Fruit fly (Drosophila melanogaster) whole organism, embryonic: Measurements from ENCODE around the gene Pits.

Source experiments
- BtbVII ChIP-seq: fragments of 200-800 bp; sonication (Bioruptor generic); optimal IDR thresholded peaks from 3 replicates; lab custom pipeline; 2017; ENCODE audit warnings: missing biosample characterization, mild to moderate bottlenecking, missing genetic modification characterization
- CG10274 ChIP-seq: fragments of 200-800 bp; sonication (Bioruptor generic); optimal IDR thresholded peaks from 3 replicates; lab custom pipeline; 2017; ENCODE audit warnings: missing biosample characterization, mild to moderate bottlenecking, missing genetic modification characterization
- CG10565 ChIP-seq: fragments of 200-800 bp; sonication (Bioruptor generic); optimal IDR thresholded peaks from 3 replicates; lab custom pipeline; 2016; ENCODE audit warnings: missing biosample characterization, mild to moderate bottlenecking, missing genetic modification characterization
- CG10979 ChIP-seq: fragments of 200-800 bp; sonication (Bioruptor generic); optimal IDR thresholded peaks from 2 replicates; lab custom pipeline; 2018; ENCODE audit warnings: missing biosample characterization, mild to moderate bottlenecking, missing genetic modification characterization, moderate library complexity
- CG11085 ChIP-seq: fragments of 200-800 bp; sonication (Bioruptor generic); IDR thresholded peaks from 2 replicates; pipeline ENCODE4 v1.3.6; 2022; ENCODE audit warnings: missing biosample characterization, missing genetic modification characterization
- CG15479 ChIP-seq: fragments of 200-800 bp; sonication (Bioruptor generic); optimal IDR thresholded peaks from 3 replicates; lab custom pipeline; 2019; ENCODE audit warnings: missing biosample characterization, mild to moderate bottlenecking, missing genetic modification characterization, moderate library complexity
- CG15601 ChIP-seq: fragments of 200-800 bp; sonication (Bioruptor generic); optimal IDR thresholded peaks from 3 replicates; lab custom pipeline; 2019; ENCODE audit warnings: missing biosample characterization, mild to moderate bottlenecking, missing genetic modification characterization, moderate library complexity
- CG17912 ChIP-seq: fragments of 200-800 bp; sonication (Bioruptor generic); optimal IDR thresholded peaks from 2 replicates; lab custom pipeline; 2018; ENCODE audit warnings: missing biosample characterization, mild to moderate bottlenecking, missing genetic modification characterization
- CG18476 ChIP-seq: fragments of 200-800 bp; sonication (Bioruptor generic); optimal IDR thresholded peaks from 2 replicates; lab custom pipeline; 2016; ENCODE audit warnings: missing biosample characterization, mild to moderate bottlenecking, missing genetic modification characterization
- CG18764 ChIP-seq: fragments of 200-800 bp; sonication (Bioruptor generic); optimal IDR thresholded peaks from 3 replicates; lab custom pipeline; 2016; ENCODE audit warnings: missing biosample characterization, missing genetic modification characterization
- CG2129 ChIP-seq: fragments of 200-800 bp; sonication (Bioruptor generic); IDR thresholded peaks from 2 replicates; pipeline ENCODE4 v1.3.6; 2022; ENCODE audit warnings: missing biosample characterization, missing genetic modification characterization; ENCODE audit not compliant: partially characterized antibody
- CG30403 ChIP-seq: fragments of 200-800 bp; sonication (Bioruptor generic); optimal IDR thresholded peaks from 3 replicates; lab custom pipeline; 2016; ENCODE audit warnings: missing biosample characterization, missing genetic modification characterization
- CG31365 ChIP-seq: fragments of 200-800 bp; sonication (Bioruptor generic); optimal IDR thresholded peaks from 2 replicates; lab custom pipeline; 2018; ENCODE audit warnings: missing biosample characterization, mild to moderate bottlenecking, missing genetic modification characterization
- CG31441 ChIP-seq: fragments of 200-800 bp; sonication (Bioruptor generic); IDR thresholded peaks from 2 replicates; pipeline ENCODE4 v1.3.6; 2022; ENCODE audit warnings: missing biosample characterization, missing genetic modification characterization
- CG34422 ChIP-seq: fragments of 200-800 bp; sonication (Bioruptor generic); IDR thresholded peaks from 3 replicates; pipeline ENCODE4 v1.3.6; 2022; ENCODE audit warnings: missing biosample characterization, missing genetic modification characterization
- CG42726 ChIP-seq: fragments of 200-800 bp; sonication (Bioruptor generic); IDR thresholded peaks from 2 replicates; pipeline ENCODE4 v1.3.6; 2022; ENCODE audit warnings: missing biosample characterization, missing genetic modification characterization; ENCODE audit not compliant: partially characterized antibody
- CG4707 ChIP-seq: fragments of 200-800 bp; sonication (Bioruptor generic); optimal IDR thresholded peaks from 2 replicates; lab custom pipeline; 2018; ENCODE audit warnings: missing biosample characterization, mild to moderate bottlenecking, missing genetic modification characterization, moderate library complexity
- CG8765 ChIP-seq: fragments of 200-800 bp; sonication (Bioruptor generic); IDR thresholded peaks from 2 replicates; pipeline ENCODE4 v1.3.6; 2022; ENCODE audit warnings: missing biosample characterization, missing genetic modification characterization
- CG8944 ChIP-seq: fragments of 200-800 bp; sonication (Bioruptor generic); optimal IDR thresholded peaks from 3 replicates; lab custom pipeline; 2016; ENCODE audit warnings: missing biosample characterization, missing genetic modification characterization
- Camta ChIP-seq: fragments of 200-800 bp; sonication (Bioruptor generic); optimal IDR thresholded peaks from 2 replicates; lab custom pipeline; 2016; ENCODE audit warnings: missing biosample characterization, missing genetic modification characterization
- Chrac-16 ChIP-seq: fragments of 200-800 bp; sonication (Bioruptor generic); optimal IDR thresholded peaks from 3 replicates; lab custom pipeline; 2016; ENCODE audit warnings: missing biosample characterization, missing genetic modification characterization
- Doc3 ChIP-seq: fragments of 200-800 bp; sonication (Bioruptor generic); IDR thresholded peaks from 3 replicates; pipeline ENCODE4 v1.3.6; 2022; ENCODE audit warnings: missing biosample characterization, missing genetic modification characterization; ENCODE audit not compliant: partially characterized antibody
- Dref ChIP-seq: fragments of 200-800 bp; sonication (Bioruptor generic); IDR thresholded peaks from 2 replicates; pipeline ENCODE4 v1.3.6; 2022; ENCODE audit warnings: missing biosample characterization, missing genetic modification characterization
- H15 ChIP-seq: fragments of 200-800 bp; sonication (Bioruptor generic); IDR thresholded peaks from 3 replicates; pipeline ENCODE4 v1.3.6; 2022; ENCODE audit warnings: missing biosample characterization, missing genetic modification characterization
- Hr3 ChIP-seq: fragments of 200-800 bp; sonication (Bioruptor generic); optimal IDR thresholded peaks from 3 replicates; lab custom pipeline; 2016; ENCODE audit warnings: missing biosample characterization, missing genetic modification characterization
- Meics ChIP-seq: fragments of 200-800 bp; sonication (Bioruptor generic); optimal IDR thresholded peaks from 2 replicates; lab custom pipeline; 2017; ENCODE audit warnings: missing biosample characterization, mild to moderate bottlenecking, missing genetic modification characterization
- Myb ChIP-seq: fragments of 200-800 bp; sonication (Bioruptor generic); optimal IDR thresholded peaks from 2 replicates; lab custom pipeline; 2016; ENCODE audit warnings: missing biosample characterization, missing genetic modification characterization
- NC2α ChIP-seq: fragments of 200-800 bp; sonication (Bioruptor generic); optimal IDR thresholded peaks from 2 replicates; lab custom pipeline; 2016; ENCODE audit warnings: missing biosample characterization, missing genetic modification characterization
- Nf-YB ChIP-seq: fragments of 200-800 bp; sonication (Bioruptor generic); optimal IDR thresholded peaks from 3 replicates; lab custom pipeline; 2019; ENCODE audit warnings: missing biosample characterization, mild to moderate bottlenecking, missing genetic modification characterization, moderate library complexity
- Sry-δ ChIP-seq: fragments of 200-800 bp; sonication (Bioruptor generic); optimal IDR thresholded peaks from 2 replicates; lab custom pipeline; 2016; ENCODE audit warnings: missing biosample characterization, missing genetic modification characterization
- Ssrp ChIP-seq: fragments of 200-800 bp; sonication (Bioruptor generic); optimal IDR thresholded peaks from 2 replicates; lab custom pipeline; 2018; ENCODE audit warnings: missing biosample characterization, mild to moderate bottlenecking, missing genetic modification characterization, moderate library complexity
- YL-1 ChIP-seq: fragments of 200-800 bp; sonication (Bioruptor generic); optimal IDR thresholded peaks from 3 replicates; lab custom pipeline; 2017; ENCODE audit warnings: missing biosample characterization, mild to moderate bottlenecking, missing genetic modification characterization
- bowl ChIP-seq: fragments of 200-800 bp; sonication (Bioruptor generic); IDR thresholded peaks from 2 replicates; pipeline ENCODE4 v1.3.6; 2022; ENCODE audit warnings: missing biosample characterization, missing genetic modification characterization
- chinmo ChIP-seq: fragments of 200-800 bp; sonication (Bioruptor generic); IDR thresholded peaks from 4 replicates; pipeline ENCODE4 v1.3.6; 2022; ENCODE audit warnings: missing biosample characterization, missing genetic modification characterization; ENCODE audit not compliant: partially characterized antibody
- corto ChIP-seq: fragments of 200-800 bp; sonication (Bioruptor generic); optimal IDR thresholded peaks from 2 replicates; lab custom pipeline; 2016; ENCODE audit warnings: missing biosample characterization, mild to moderate bottlenecking, missing genetic modification characterization, moderate library complexity
- dan ChIP-seq: fragments of 200-800 bp; sonication (Bioruptor generic); IDR thresholded peaks from 2 replicates; pipeline ENCODE4 v1.3.6; 2022; ENCODE audit warnings: missing biosample characterization, missing genetic modification characterization
- ewg ChIP-seq: fragments of 200-800 bp; sonication (Bioruptor generic); optimal IDR thresholded peaks from 3 replicates; lab custom pipeline; 2017; ENCODE audit warnings: mild to moderate bottlenecking, missing biosample characterization, missing genetic modification reagents, missing genetic modification characterization
- fu2 ChIP-seq: fragments of 200-800 bp; sonication (Bioruptor generic); optimal IDR thresholded peaks from 2 replicates; lab custom pipeline; 2016; ENCODE audit warnings: missing biosample characterization, missing genetic modification characterization
- gfzf ChIP-seq: fragments of 200-800 bp; sonication (Bioruptor generic); optimal IDR thresholded peaks from 2 replicates; lab custom pipeline; 2016; ENCODE audit warnings: missing biosample characterization, mild to moderate bottlenecking, missing genetic modification characterization, moderate library complexity
- hb ChIP-seq: fragments of 200-800 bp; sonication (Bioruptor generic); IDR thresholded peaks from 3 replicates; pipeline ENCODE4 v1.3.6; 2022; ENCODE audit warnings: missing biosample characterization, missing genetic modification characterization; ENCODE audit not compliant: partially characterized antibody
- pros ChIP-seq: fragments of 200-800 bp; sonication (Bioruptor generic); optimal IDR thresholded peaks from 3 replicates; lab custom pipeline; 2019; ENCODE audit warnings: missing biosample characterization, mild to moderate bottlenecking, missing genetic modification characterization, moderate library complexity
- ro ChIP-seq: fragments of 200-800 bp; sonication (Bioruptor generic); IDR thresholded peaks from 2 replicates; pipeline ENCODE4 v1.3.6; 2022; ENCODE audit warnings: missing biosample characterization, missing genetic modification characterization
- salm ChIP-seq: fragments of 200-800 bp; sonication (Bioruptor generic); optimal IDR thresholded peaks from 2 replicates; lab custom pipeline; 2018; ENCODE audit warnings: missing biosample characterization, mild to moderate bottlenecking, missing genetic modification characterization
- shn ChIP-seq: fragments of 200-800 bp; sonication (Bioruptor generic); optimal IDR thresholded peaks from 3 replicates; lab custom pipeline; 2016; ENCODE audit warnings: missing biosample characterization, missing genetic modification characterization
- sisA ChIP-seq: fragments of 200-800 bp; sonication (Bioruptor generic); IDR thresholded peaks from 2 replicates; pipeline ENCODE4 v1.3.6; 2022; ENCODE audit warnings: missing biosample characterization, missing genetic modification characterization
- sna ChIP-seq: fragments of 200-800 bp; sonication (Bioruptor generic); IDR thresholded peaks from 2 replicates; pipeline ENCODE4 v1.3.6; 2022; ENCODE audit warnings: missing biosample characterization, missing genetic modification characterization; ENCODE audit not compliant: partially characterized antibody
- ssp ChIP-seq: fragments of 200-800 bp; sonication (Bioruptor generic); IDR thresholded peaks from 2 replicates; pipeline ENCODE4 v1.3.6; 2022; ENCODE audit warnings: missing biosample characterization, missing genetic modification characterization
- trem ChIP-seq: fragments of 200-800 bp; optimal IDR thresholded peaks from 3 replicates; lab custom pipeline; 2019; ENCODE audit warnings: missing biosample characterization, mild to moderate bottlenecking, missing genetic modification characterization, moderate library complexity
- wor ChIP-seq: fragments of 200-800 bp; sonication (Bioruptor generic); IDR thresholded peaks from 2 replicates; pipeline ENCODE4 v1.3.6; 2022; ENCODE audit warnings: missing biosample characterization, missing genetic modification characterization
- zfh1 ChIP-seq: fragments of 200-800 bp; sonication (Bioruptor generic); IDR thresholded peaks from 3 replicates; pipeline ENCODE4 v1.3.6; 2022; ENCODE audit warnings: missing biosample characterization, missing genetic modification characterization

Gene Pits

DNA sequence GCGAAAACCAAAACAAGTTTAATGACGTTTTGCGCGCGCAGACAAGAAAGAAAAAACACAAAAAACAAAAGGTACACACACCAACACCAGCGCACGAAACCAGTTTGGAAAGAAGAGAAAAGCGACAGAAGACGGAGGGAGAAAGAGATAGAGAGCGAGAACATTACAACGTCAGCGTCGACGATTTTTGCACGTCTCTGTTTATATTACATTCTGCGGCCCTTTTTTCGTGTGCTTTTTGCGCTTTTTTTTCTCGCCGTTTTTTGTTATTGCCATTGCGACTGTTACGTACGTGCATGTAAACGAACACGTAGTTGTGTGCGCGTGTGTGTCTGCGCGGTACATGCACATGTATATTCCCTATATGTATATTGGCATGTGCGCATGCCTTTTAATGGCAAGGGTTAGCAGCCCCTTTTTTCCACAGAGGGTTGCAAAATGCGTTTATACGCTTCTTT, 2.9 kb downstream of the Pits start (continued):
- TF ChIP-seq trem (peak; percentile 30), CG18476 (no peak), H15 (no peak), CG15479 (GFP tag; lab: Kevin White, UChicago) (peak; percentile 80), CG11085 (GFP tag; lab: Robert Waterston, UW) (no peak), Camta (no peak), CG30403 (GFP tag; lab: Kevin White, UChicago) (no peak), Myb (GFP tag; lab: Kevin White, UChicago) (no peak), pros (peak; percentile 40), ewg (GFP tag; lab: Kevin White, UChicago) (peak; percentile 55), corto (GFP tag; lab: Kevin White, UChicago) (peak; percentile 13), chinmo (GFP tag; lab: Robert Waterston, UW) (peak; percentile 85; the same call in 3 of the 4 replicates), YL-1 (GFP tag; lab: Kevin White, UChicago) (no peak)
- TF ChIP-seq, all 482 proteins: peak for 13

DNA sequence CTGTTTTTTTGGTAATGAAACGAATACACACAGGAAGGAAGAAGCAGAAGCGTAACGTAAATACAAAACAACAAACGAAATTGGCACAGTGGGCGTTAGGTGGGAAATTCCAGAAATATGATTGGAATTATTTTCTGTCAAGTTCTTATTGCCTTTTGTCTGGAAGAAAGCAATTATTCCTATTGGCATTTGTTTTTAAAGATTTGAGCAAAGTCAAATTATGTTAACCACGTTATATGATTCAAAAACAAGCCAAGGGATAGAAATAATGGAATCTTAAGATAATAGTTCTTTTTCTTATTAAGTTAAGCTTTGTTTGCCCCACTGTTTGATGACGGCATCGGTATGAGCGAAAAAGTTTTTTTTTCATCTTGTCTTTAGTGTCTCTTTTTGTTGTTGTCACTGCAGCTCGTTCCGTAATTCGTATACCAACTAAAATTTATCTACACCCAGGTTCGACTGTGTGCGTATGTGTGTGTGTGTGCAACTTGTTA, 3.4 kb downstream of the Pits start:
- TF ChIP-seq CG8944 (GFP tag; lab: Kevin White, UChicago), result peak; percentile 92
- peak; percentile 89 for TF ChIP-seq CG34422 (GFP tag; lab: Robert Waterston, UW)
- peak; percentile 79 for TF ChIP-seq ssp
- peak; percentile 92 for TF ChIP-seq sisA (GFP tag; lab: Robert Waterston, UW)
- peak; percentile 91 for TF ChIP-seq wor
- TF ChIP-seq zfh1 (GFP tag; lab: Robert Waterston, UW), result peak; percentile 89
- TF ChIP-seq Hr3 (GFP tag; lab: Kevin White, UChicago), result peak; percentile 92
- peak; percentile 96 for TF ChIP-seq shn (GFP tag; lab: Kevin White, UChicago)
- peak; percentile 92 for TF ChIP-seq CG4707 (GFP tag; lab: Kevin White, UChicago)
- TF ChIP-seq gfzf (GFP tag; lab: Kevin White, UChicago), result no peak
- TF ChIP-seq sna (GFP tag; lab: Robert Waterston, UW), result no peak
- peak; percentile 96 for TF ChIP-seq fu2 (GFP tag; lab: Kevin White, UChicago)
- TF ChIP-seq Chrac-16 (GFP tag; lab: Kevin White, UChicago), result peak; percentile 90
- no peak for TF ChIP-seq Dref
- TF ChIP-seq Ssrp, result peak; percentile 94
- TF ChIP-seq BtbVII, result peak; percentile 98
- peak; percentile 72 for TF ChIP-seq CG8765
- TF ChIP-seq CG10274 (GFP tag; lab: Kevin White, UChicago), result peak; percentile 87
- TF ChIP-seq ro (GFP tag; lab: Robert Waterston, UW), result peak; percentile 74
- TF ChIP-seq Nf-YB (GFP tag; lab: Kevin White, UChicago), result peak; percentile 81
- TF ChIP-seq CG10565 (GFP tag; lab: Kevin White, UChicago), result peak; percentile 82
- peak; percentile 84 for TF ChIP-seq CG15601
- peak; percentile 97 for TF ChIP-seq Meics (GFP tag; lab: Kevin White, UChicago)
- TF ChIP-seq CG17912 (GFP tag; lab: Kevin White, UChicago), result peak; percentile 12
- TF ChIP-seq hb, result no peak
- no peak; the same call in 1 of the 2 replicates for TF ChIP-seq dan (GFP tag; lab: Robert Waterston, UW)
- no peak for TF ChIP-seq CG42726 (GFP tag; lab: Robert Waterston, UW)
- TF ChIP-seq CG10979 (tag; lab: Kevin White, UChicago), result peak; percentile 91
- peak; percentile 93 for TF ChIP-seq salm (tag; lab: Kevin White, UChicago)
- peak; percentile 80 for TF ChIP-seq CG31365
- peak; percentile 85 for TF ChIP-seq CG18764 (GFP tag; lab: Kevin White, UChicago)
- no peak for TF ChIP-seq CG2129 (GFP tag; lab: Robert Waterston, UW)
- no peak for TF ChIP-seq Doc3
- peak; percentile 85 for TF ChIP-seq NC2α (GFP tag; lab: Kevin White, UChicago)
- TF ChIP-seq Sry-δ (GFP tag; lab: Kevin White, UChicago), result peak; percentile 62
- peak; percentile 84 for TF ChIP-seq bowl (GFP tag; lab: Robert Waterston, UW)
- peak; percentile 98 for TF ChIP-seq CG31441 (GFP tag; lab: Robert Waterston, UW)
